Fruit fly (Drosophila melanogaster): ENCODE measurements around the gene CG11037.

- no peak for TF ChIP-seq CG14711 (tag; optimal IDR thresholded peaks at IDR 0.05)
- TF ChIP-seq CG33017 (tag; optimal IDR thresholded peaks at IDR 0.05): no peak
- TF ChIP-seq ovo (GFP tag; optimal IDR thresholded peaks at IDR 0.05): no peak
- TF ChIP-seq CG12768 (GFP tag; optimal IDR thresholded peaks at IDR 0.05): no peak
- TF ChIP-seq Crg-1 (GFP tag; optimal IDR thresholded peaks at IDR 0.05): no peak
- no peak for TF ChIP-seq CG7101 (tag; optimal IDR thresholded peaks at IDR 0.05)
- no peak for TF ChIP-seq CG1620 (GFP tag; optimal IDR thresholded peaks at IDR 0.05)
- no peak for TF ChIP-seq CG11617 (GFP tag; optimal IDR thresholded peaks at IDR 0.05)
- TF ChIP-seq Hr96 (GFP tag; optimal IDR thresholded peaks at IDR 0.05): no peak
- TF ChIP-seq Mnt (GFP tag; optimal IDR thresholded peaks at IDR 0.05): no peak
- no peak for TF ChIP-seq pad (GFP tag; optimal IDR thresholded peaks at IDR 0.05)
- no peak for TF ChIP-seq kay (GFP tag; ENCODE audit: borderline replicate concordance)
- no peak for TF ChIP-seq CG7045 (GFP tag; optimal IDR thresholded peaks at IDR 0.05)
Observed at dm6 chr3L:20918945-20919344, 42.2 kb downstream of the CG11037 start.

Data from whole organism, adult.